Worm (Caenorhabditis elegans) whole organism, L3 larva: Measurements from ENCODE around the gene nspb-5.

Experiments used
- R02D3.7 ChIP-seq: fragments of 150-350 bp; optimal IDR thresholded peaks from 2 replicates; lab custom pipeline; 2014; ENCODE audit warnings: missing biosample characterization, missing genetic modification characterization
- aly-2 ChIP-seq: fragments of 150-350 bp; optimal IDR thresholded peaks from 2 replicates; lab custom pipeline; 2014; ENCODE audit warnings: missing biosample characterization, missing genetic modification characterization
- ama-1 ChIP-seq: fragments of 150-350 bp; optimal IDR thresholded peaks from 2 replicates; lab custom pipeline; 2018
- ceh-28 ChIP-seq: fragments of 150-350 bp; optimal IDR thresholded peaks from 2 replicates; lab custom pipeline; 2014; ENCODE audit warnings: missing biosample characterization, missing genetic modification reagents, missing genetic modification characterization
- ceh-9 ChIP-seq: sonication (generic microtip); optimal IDR thresholded peaks from 2 replicates; lab custom pipeline; 2018; ENCODE audit warnings: missing biosample characterization, missing genetic modification characterization
- egl-5 ChIP-seq: fragments of 150-350 bp; optimal IDR thresholded peaks from 2 replicates; lab custom pipeline; 2017; ENCODE audit warnings: missing biosample characterization, missing genetic modification reagents, missing genetic modification characterization, inconsistent platforms
- elt-2 ChIP-seq: sonication (generic microtip); optimal IDR thresholded peaks from 2 replicates; lab custom pipeline; 2016; ENCODE audit warnings: missing genetic modification reagents, mild to moderate bottlenecking, missing genetic modification characterization, missing compliant biosample characterization
- eor-1 ChIP-seq, 2 experiments: fragments of 150-350 bp; optimal IDR thresholded peaks; 2 replicates each; lab custom pipeline; 2014 to 2018; ENCODE audit warnings: missing biosample characterization in 2 of 2, missing genetic modification characterization in 2 of 2
- fkh-2 ChIP-seq: fragments of 150-350 bp; optimal IDR thresholded peaks from 2 replicates; lab custom pipeline; 2014; ENCODE audit warnings: missing biosample characterization, missing genetic modification reagents, missing genetic modification characterization
- hmg-11 ChIP-seq: sonication (generic microtip); optimal IDR thresholded peaks from 2 replicates; lab custom pipeline; 2016; ENCODE audit warnings: missing genetic modification characterization, missing compliant biosample characterization
- jun-1 ChIP-seq: fragments of 150-350 bp; optimal IDR thresholded peaks from 2 replicates; lab custom pipeline; 2014; ENCODE audit warnings: missing biosample characterization, missing genetic modification reagents, missing genetic modification characterization
- lin-15B ChIP-seq: fragments of 150-350 bp; optimal IDR thresholded peaks from 2 replicates; lab custom pipeline; 2014; ENCODE audit warnings: missing biosample characterization, missing genetic modification characterization
- lin-39 ChIP-seq: fragments of 150-350 bp; optimal IDR thresholded peaks from 2 replicates; lab custom pipeline; 2018; ENCODE audit warnings: missing biosample characterization, missing genetic modification reagents, missing genetic modification characterization
- lsy-12 ChIP-seq: sonication (generic microtip); optimal IDR thresholded peaks from 2 replicates; lab custom pipeline; 2016; ENCODE audit warnings: mild to moderate bottlenecking, missing genetic modification characterization, missing compliant biosample characterization
- mdl-1 ChIP-seq: fragments of 150-350 bp; optimal IDR thresholded peaks from 2 replicates; lab custom pipeline; 2014; ENCODE audit warnings: missing biosample characterization, missing genetic modification characterization
- nfya-1 ChIP-seq: sonication (generic microtip); optimal IDR thresholded peaks from 2 replicates; lab custom pipeline; 2017; ENCODE audit warnings: missing genetic modification characterization, mild to moderate bottlenecking, missing compliant biosample characterization, antibody characterized with exemption, moderate library complexity; ENCODE audit not compliant: insufficient read depth
- nhr-11 ChIP-seq: fragments of 150-350 bp; optimal IDR thresholded peaks from 2 replicates; lab custom pipeline; 2014; ENCODE audit warnings: missing biosample characterization, missing genetic modification characterization
- nhr-23 ChIP-seq: fragments of 150-350 bp; optimal IDR thresholded peaks from 2 replicates; lab custom pipeline; 2014; ENCODE audit warnings: missing biosample characterization, missing genetic modification reagents, missing genetic modification characterization
- nhr-237 ChIP-seq: fragments of 150-350 bp; optimal IDR thresholded peaks from 2 replicates; lab custom pipeline; 2014; ENCODE audit warnings: missing biosample characterization, missing genetic modification characterization
- nhr-25 ChIP-seq: sonication (generic microtip); optimal IDR thresholded peaks from 2 replicates; lab custom pipeline; 2017; ENCODE audit warnings: missing biosample characterization, missing genetic modification characterization
- nhr-43 ChIP-seq: sonication (generic microtip); optimal IDR thresholded peaks from 2 replicates; lab custom pipeline; 2016; ENCODE audit warnings: mild to moderate bottlenecking, missing genetic modification characterization, missing compliant biosample characterization; ENCODE audit not compliant: poor library complexity, severe bottlenecking
- nhr-76 ChIP-seq: fragments of 150-350 bp; sonication (generic microtip); optimal IDR thresholded peaks from 5 replicates; lab custom pipeline; 2014; ENCODE audit warnings: missing biosample characterization, missing genetic modification characterization
- nhr-77 ChIP-seq: fragments of 150-350 bp; optimal IDR thresholded peaks from 2 replicates; lab custom pipeline; 2014; ENCODE audit warnings: missing biosample characterization, missing genetic modification characterization
- pha-4 ChIP-seq: fragments of 150-350 bp; optimal IDR thresholded peaks from 2 replicates; lab custom pipeline; 2014; ENCODE audit warnings: missing biosample characterization, missing genetic modification reagents, missing genetic modification characterization
- pqm-1 ChIP-seq: fragments of 150-350 bp; optimal IDR thresholded peaks from 2 replicates; lab custom pipeline; 2017; ENCODE audit warnings: missing biosample characterization, missing genetic modification characterization, inconsistent platforms
- sea-2 ChIP-seq: fragments of 150-350 bp; sonication (generic microtip); optimal IDR thresholded peaks from 4 replicates; lab custom pipeline; 2014; ENCODE audit warnings: missing biosample characterization, missing genetic modification reagents, missing genetic modification characterization
- snpc-4 ChIP-seq: fragments of 150-350 bp; optimal IDR thresholded peaks from 2 replicates; lab custom pipeline; 2014; ENCODE audit warnings: missing biosample characterization, missing genetic modification characterization
- tbx-2 ChIP-seq: sonication (generic microtip); optimal IDR thresholded peaks from 2 replicates; lab custom pipeline; 2016; ENCODE audit warnings: mild to moderate bottlenecking, missing genetic modification characterization, missing compliant biosample characterization
- unc-62 ChIP-seq: fragments of 150-350 bp; sonication (generic microtip); optimal IDR thresholded peaks from 4 replicates; lab custom pipeline; 2014; ENCODE audit warnings: missing biosample characterization, missing genetic modification reagents, missing genetic modification characterization
- ztf-4 ChIP-seq: fragments of 150-350 bp; optimal IDR thresholded peaks from 2 replicates; lab custom pipeline; 2014; ENCODE audit warnings: missing biosample characterization, missing genetic modification characterization

nspb-5 gene

DNA sequence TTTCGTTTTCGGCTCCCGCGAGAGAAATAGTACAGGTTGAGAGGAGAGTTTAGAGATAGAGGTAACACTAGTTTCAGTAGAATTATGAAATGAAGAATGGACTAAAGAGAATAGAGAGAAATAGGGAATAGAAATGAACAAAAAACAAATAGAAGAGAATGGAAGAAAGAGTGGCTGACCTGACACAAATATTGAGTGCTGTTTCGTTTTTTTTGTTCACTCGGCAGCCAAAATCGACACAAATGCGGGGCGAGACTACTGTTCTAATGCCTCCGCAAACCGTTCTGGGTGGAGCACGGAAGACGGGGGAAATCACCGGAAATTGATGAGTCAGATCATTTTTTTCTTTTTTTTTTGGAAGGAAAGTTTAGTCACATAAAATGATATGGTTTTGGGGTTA is 26.2 kb upstream of the nspb-5 start:
- TF ChIP-seq pha-4 (tag; lab: Kevin White, UChicago) (peak; percentile 59), pqm-1 (tag; lab: Kevin White, UChicago) (no peak)

DNA sequence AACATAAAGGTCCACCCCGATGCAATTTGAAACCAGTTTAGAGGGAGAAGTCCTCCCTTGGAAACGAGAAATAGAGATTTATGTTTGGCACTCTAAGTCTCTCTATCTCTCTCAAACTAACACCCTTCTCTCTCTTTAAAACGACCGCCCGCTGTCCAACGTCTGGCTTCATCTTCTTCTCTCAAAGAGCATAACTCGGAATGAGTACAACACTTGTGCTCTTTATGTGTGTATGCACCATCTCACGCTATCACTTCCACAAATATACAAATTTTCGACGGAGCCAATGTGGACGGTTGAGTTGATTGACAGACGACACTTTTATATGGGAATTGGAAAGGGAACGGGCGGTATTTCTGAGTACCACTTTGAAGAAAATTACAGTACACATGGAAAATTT is 24.5 kb upstream of the nspb-5 start:
- TF ChIP-seq nfya-1 (peak; percentile 0), egl-5 (tag; lab: Kevin White, UChicago) (no peak), pqm-1 (tag; lab: Kevin White, UChicago) (peak; percentile 38), fkh-2 (tag; lab: Kevin White, UChicago) (no peak), lin-39 (tag; lab: Kevin White, UChicago) (peak; percentile 8), elt-2 (tag; lab: Kevin White, UChicago) (peak; percentile 44), hmg-11 (peak; percentile 26)

DNA sequence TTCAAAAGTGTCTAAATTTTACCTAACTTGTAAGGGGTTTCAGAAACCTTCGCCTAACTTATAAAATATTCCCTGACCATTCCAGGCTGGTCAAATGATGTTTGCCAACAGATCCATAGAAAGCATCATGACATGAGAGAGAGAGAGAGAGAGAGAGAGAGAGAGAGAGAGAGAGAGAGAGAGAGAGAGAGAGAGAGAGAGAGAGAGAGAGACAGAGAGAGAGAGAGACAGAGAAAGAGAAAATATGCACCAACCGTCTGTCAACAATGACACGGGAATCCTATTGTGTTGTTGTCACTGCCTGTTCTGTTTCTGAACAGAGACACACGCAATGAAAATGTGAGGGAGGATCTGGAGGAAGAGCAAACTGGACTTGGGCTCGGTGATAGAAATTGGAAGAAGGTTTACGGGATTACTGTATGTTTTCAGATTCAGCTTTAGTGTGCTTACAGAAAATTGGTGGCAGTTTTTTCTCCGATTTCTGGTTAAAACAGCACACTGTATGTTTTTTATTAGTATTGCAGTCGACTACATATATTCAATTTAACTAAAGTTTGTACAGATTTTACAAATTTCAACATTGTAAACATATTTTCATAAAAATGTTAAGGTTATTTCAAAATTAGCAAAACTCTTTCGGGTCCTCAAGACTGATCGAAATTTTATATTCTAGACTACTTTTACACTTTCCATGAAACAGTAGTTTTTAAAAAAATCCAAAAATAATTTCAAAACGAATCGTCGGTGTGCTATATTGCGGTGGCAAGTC is 22.7 kb upstream of the nspb-5 start:
- TF ChIP-seq nhr-237 (tag; lab: Kevin White, UChicago) (no peak), pha-4 (tag; lab: Kevin White, UChicago) (peak; percentile 74)

DNA sequence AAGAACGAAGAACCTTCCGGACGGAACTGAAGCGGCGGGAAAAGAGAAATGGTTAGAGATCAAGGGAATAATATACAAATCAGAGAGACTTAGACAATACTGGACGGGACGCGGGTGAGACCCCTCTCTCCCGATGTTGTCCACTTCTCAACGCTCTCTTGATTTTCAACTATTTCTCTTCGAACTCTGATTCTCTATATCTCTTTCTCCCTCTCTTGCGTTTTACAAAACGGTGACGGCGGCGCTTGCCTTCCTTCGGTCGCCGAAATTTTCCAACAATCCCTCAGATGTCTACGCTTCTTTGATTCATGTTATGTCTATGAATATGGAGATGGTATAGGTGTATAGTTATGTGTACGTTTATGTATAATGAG is 22.1 kb upstream of the nspb-5 start:
- TF ChIP-seq nhr-23 (tag; lab: Kevin White, UChicago) (peak; percentile 76), nhr-43 (tag; lab: Kevin White, UChicago) (peak; percentile 43), pqm-1 (tag; lab: Kevin White, UChicago) (peak; percentile 50), R02D3.7 (tag; lab: Kevin White, UChicago) (peak; percentile 12), pha-4 (tag; lab: Kevin White, UChicago) (peak; percentile 80), nhr-237 (tag; lab: Kevin White, UChicago) (no peak), elt-2 (tag; lab: Kevin White, UChicago) (peak; percentile 53), nfya-1 (peak; percentile 59), ama-1 (lab: Kevin White, UChicago) (no peak), aly-2 (tag; lab: Kevin White, UChicago) (no peak), tbx-2 (no peak), jun-1 (peak; percentile 17), hmg-11 (peak; percentile 58), lsy-12 (tag; lab: Kevin White, UChicago) (peak; percentile 11), ceh-28 (peak; percentile 3), lin-15B (tag; lab: Kevin White, UChicago) (peak; percentile 30), nhr-25 (peak; percentile 81)

DNA sequence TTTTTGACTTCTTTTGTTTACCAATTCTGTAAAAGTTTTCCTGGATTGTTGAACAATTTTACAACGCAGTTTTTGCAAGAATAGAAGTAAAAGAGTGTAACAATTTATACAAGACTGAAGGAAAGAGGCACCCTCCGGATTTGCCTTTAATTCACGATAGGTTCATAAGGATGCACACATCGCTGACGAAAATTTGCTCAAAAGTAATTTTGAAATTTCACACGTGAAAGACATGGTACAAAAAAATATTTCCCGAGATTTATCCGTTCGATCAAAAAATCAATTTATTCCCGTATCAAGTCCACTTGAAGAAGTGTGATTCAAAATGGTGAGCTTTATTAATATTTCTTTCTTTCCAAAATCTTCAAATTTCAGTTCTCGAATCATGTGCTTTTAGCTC is 20.9 kb upstream of the nspb-5 start, which contains the start of gene C43G2.3:
Gene C43G2.3 (plus strand): TSS at position 301 of the 400 bp plus-strand sequence.
- TF ChIP-seq snpc-4 (tag; lab: Kevin White, UChicago) (no peak), jun-1 (no peak), egl-5 (tag; lab: Kevin White, UChicago) (no peak), fkh-2 (tag; lab: Kevin White, UChicago) (no peak), lin-15B (tag; lab: Kevin White, UChicago) (no peak), mdl-1 (tag; lab: Kevin White, UChicago) (no peak), ceh-9 (tag; lab: Kevin White, UChicago) (no peak), nhr-43 (tag; lab: Kevin White, UChicago) (no peak), hmg-11 (no peak), eor-1 (tag; optimal IDR thresholded peaks at IDR 0.05; lab: Kevin White, UChicago) (no peak), lsy-12 (tag; lab: Kevin White, UChicago) (no peak), sea-2 (no peak), pha-4 (tag; lab: Kevin White, UChicago) (no peak), nhr-77 (tag; lab: Kevin White, UChicago) (no peak)

DNA sequence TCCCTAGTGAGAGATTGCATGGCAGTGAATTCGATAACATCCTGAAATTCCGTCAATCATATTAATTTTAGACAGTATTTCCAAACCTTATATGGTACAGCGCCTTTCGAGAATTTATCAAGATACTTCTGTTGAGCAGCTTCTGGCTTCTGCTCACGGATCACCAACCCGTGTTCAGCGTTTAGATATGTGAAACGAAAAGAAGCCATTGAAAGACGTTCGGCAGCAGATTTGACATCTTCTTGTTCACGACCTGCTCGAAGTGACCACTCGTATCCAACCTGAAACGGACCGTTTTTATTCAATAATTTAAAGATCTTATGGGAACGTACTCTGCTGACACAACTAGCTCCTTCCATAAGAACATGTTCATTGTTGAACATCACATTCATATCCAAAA is 17.2 kb upstream of the nspb-5 start:
- TF ChIP-seq nhr-23 (tag; lab: Kevin White, UChicago) (no peak), nhr-76 (tag; lab: Kevin White, UChicago) (no peak), tbx-2 (no peak), hmg-11 (no peak), ceh-9 (tag; lab: Kevin White, UChicago) (no peak), ceh-28 (no peak), unc-62 (GFP tag; lab: Kevin White, UChicago) (no peak), snpc-4 (tag; lab: Kevin White, UChicago) (no peak), nhr-11 (tag; lab: Kevin White, UChicago) (no peak), pha-4 (tag; lab: Kevin White, UChicago) (no peak), ztf-4 (tag; lab: Kevin White, UChicago) (no peak)
